Fruit fly (Drosophila melanogaster): Measurements from ENCODE around the gene Cyp9f2.

The Cyp9f2 gene

DNA sequence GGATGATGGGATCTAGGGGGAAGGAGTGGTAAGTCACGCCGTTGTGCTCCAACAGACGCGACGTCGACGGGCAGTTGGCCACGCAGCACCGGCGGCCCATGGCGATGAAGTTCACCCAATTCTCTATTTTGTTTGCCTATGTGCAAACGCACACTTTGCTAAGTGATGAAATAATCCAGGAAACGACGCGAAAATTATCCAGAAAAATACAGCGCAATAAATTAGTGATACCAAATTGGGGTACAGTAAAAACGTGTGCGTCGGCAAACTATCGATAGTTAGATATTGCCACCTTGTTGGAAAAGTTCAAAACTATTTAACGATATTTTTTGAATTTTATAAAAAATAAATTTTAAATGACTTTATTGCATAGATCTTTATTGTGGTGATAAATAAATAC is 49.8 kb downstream of the Cyp9f2 start, which contains the start of gene MBD-R2:
MBD-R2 (minus strand) TSS at position 222 of the 400 bp plus-strand sequence.
- TF ChIP-seq CTCF (optimal IDR thresholded peaks at IDR 0.05) (peak in 1 of 2 experiments; percentile 29), CG8478 (optimal IDR thresholded peaks at IDR 0.05) (no peak)
